Worm (Caenorhabditis elegans): ENCODE measurements around the gene F53F1.2.

F53F1.2 gene

ce11 chrV:13380980-13381379 is 25.6 kb upstream of the F53F1.2 start, which contains the start of gene cpz-2:
TSS of gene cpz-2 (plus strand) at chrV:13381189.
- TF ChIP-seq unc-62 (GFP tag; optimal IDR thresholded peaks at IDR 0.05) = no peak

- no peak for TF ChIP-seq unc-62 (GFP tag; optimal IDR thresholded peaks at IDR 0.05)
These were observed 20.8 kb upstream of the F53F1.2 start, which contains the start of gene gcy-34 for ce11 chrV:13385798-13386197. TSS of gene gcy-34 (minus strand) at chrV:13385898.

- TF ChIP-seq unc-62 (GFP tag; optimal IDR thresholded peaks at IDR 0.05) = no peak
These were observed 19.1 kb upstream of the F53F1.2 start for ce11 chrV:13387472-13387871.

- TF ChIP-seq unc-62 (GFP tag; optimal IDR thresholded peaks at IDR 0.05) = no peak
These were observed 17.7 kb upstream of the F53F1.2 start for ce11 chrV:13388961-13389360.

- TF ChIP-seq unc-62 (GFP tag; optimal IDR thresholded peaks at IDR 0.05) = no peak
These were observed 17.2 kb upstream of the F53F1.2 start for ce11 chrV:13389454-13389853.

- TF ChIP-seq unc-62 (GFP tag; optimal IDR thresholded peaks at IDR 0.05) = no peak
These were observed 15.7 kb upstream of the F53F1.2 start for ce11 chrV:13390936-13391335.

ce11 chrV:13391378-13392258 is 15.0 kb upstream of the F53F1.2 start, which contains the start of gene somi-1:
TSS of gene somi-1 (minus strand) at chrV:13391395.
- no peak for TF ChIP-seq unc-62 (GFP tag; optimal IDR thresholded peaks at IDR 0.05)

ce11 chrV:13393333-13393803 is 13.2 kb upstream of the F53F1.2 start:
- TF ChIP-seq unc-62 (GFP tag; optimal IDR thresholded peaks at IDR 0.05) = no peak

ce11 chrV:13394968-13395367 is 11.6 kb upstream of the F53F1.2 start:
- no peak for TF ChIP-seq unc-62 (GFP tag; optimal IDR thresholded peaks at IDR 0.05)

- TF ChIP-seq unc-62 (GFP tag; optimal IDR thresholded peaks at IDR 0.05) = no peak
These were observed 10.2 kb upstream of the F53F1.2 start for ce11 chrV:13396426-13396825.

ce11 chrV:13401669-13402068 is 4.9 kb upstream of the F53F1.2 start:
- TF ChIP-seq unc-62 (GFP tag; optimal IDR thresholded peaks at IDR 0.05) = no peak

ce11 chrV:13402524-13402923 is 4.1 kb upstream of the F53F1.2 start:
- TF ChIP-seq unc-62 (GFP tag; optimal IDR thresholded peaks at IDR 0.05) = no peak

- no peak for TF ChIP-seq unc-62 (GFP tag; optimal IDR thresholded peaks at IDR 0.05)
These were observed 584 bp upstream of the F53F1.2 start, which contains the start of gene cutl-1 for ce11 chrV:13406032-13406431. TSS of gene cutl-1 (minus strand) at chrV:13406114.

ce11 chrV:13407913-13408312 is 1.3 kb downstream of the F53F1.2 start, which contains the start of gene F53F1.3:
TSS of gene F53F1.3 (plus strand) at chrV:13408242.
- no peak for TF ChIP-seq unc-62 (GFP tag; optimal IDR thresholded peaks at IDR 0.05)

ce11 chrV:13408440-13408839 is 1.8 kb downstream of the F53F1.2 start:
- no peak for TF ChIP-seq unc-62 (GFP tag; optimal IDR thresholded peaks at IDR 0.05)

- TF ChIP-seq unc-62 (GFP tag; optimal IDR thresholded peaks at IDR 0.05) = no peak
These were observed 2.5 kb downstream of the F53F1.2 start for ce11 chrV:13409089-13409488.

- no peak for TF ChIP-seq unc-62 (GFP tag; optimal IDR thresholded peaks at IDR 0.05)
These were observed 4.1 kb downstream of the F53F1.2 start, which contains the start of gene F53F1.4 for ce11 chrV:13410688-13411087. TSS of gene F53F1.4 (plus strand) at chrV:13411077.
